Worm (Caenorhabditis elegans): ENCODE results near the gene fln-2.

The fln-2 gene

ce11 chrX:9393750-9394149, 3.8 kb upstream of the fln-2 start, which contains the start of gene C23F12.9:
TSS of gene C23F12.9 (plus strand) at chrX:9394050.
- no peak for TF ChIP-seq nhr-28 (tag; optimal IDR thresholded peaks at IDR 0.05)
- no peak for TF ChIP-seq dpl-1 (GFP tag; optimal IDR thresholded peaks at IDR 0.05)
- peak; percentile 36 for TF ChIP-seq nhr-85 (tag)
- TF ChIP-seq elt-2 (tag; optimal IDR thresholded peaks at IDR 0.05) = no peak
- TF ChIP-seq elt-3 (tag; optimal IDR thresholded peaks at IDR 0.05) = no peak

- TF ChIP-seq nhr-76 (tag; optimal IDR thresholded peaks at IDR 0.05) (no peak), hlh-17 (GFP tag; optimal IDR thresholded peaks at IDR 0.05; ENCODE audit: borderline replicate concordance) (no peak), nhr-237 (tag; optimal IDR thresholded peaks at IDR 0.05) (no peak), ceh-88 (GFP tag; IDR thresholded peaks at IDR 0.05) (no peak), tlp-1 (tag; optimal IDR thresholded peaks at IDR 0.05) (no peak), elt-3 (tag; optimal IDR thresholded peaks at IDR 0.05) (peak in 1 of 6 experiments; percentile 48), ces-1 (GFP tag; optimal IDR thresholded peaks at IDR 0.05) (no peak), pag-3 (tag; optimal IDR thresholded peaks at IDR 0.05; ENCODE audit: borderline replicate concordance, insufficient read depth) (no peak), skn-1 (tag; optimal IDR thresholded peaks at IDR 0.05) (no peak), lin-35 (GFP tag; optimal IDR thresholded peaks at IDR 0.05) (no peak), rnt-1 (tag; optimal IDR thresholded peaks at IDR 0.05) (no peak), nhr-19 (GFP tag; conservative IDR thresholded peaks at IDR 0.05) (no peak), C04F5.9 (tag; optimal IDR thresholded peaks at IDR 0.05) (no peak), blmp-1 (tag; optimal IDR thresholded peaks at IDR 0.05) (peak; percentile 92), egl-13 (tag; optimal IDR thresholded peaks at IDR 0.05) (no peak), nhr-90 (tag; optimal IDR thresholded peaks at IDR 0.05; ENCODE audit: poor library complexity) (no peak), ceh-8 (GFP tag; optimal IDR thresholded peaks at IDR 0.05) (no peak), ztf-11 (tag; optimal IDR thresholded peaks at IDR 0.05) (no peak)
Observed at ce11 chrX:9401963-9402362, 4.5 kb downstream of the fln-2 start.

ce11 chrX:9402464-9402863, 5.0 kb downstream of the fln-2 start:
- TF ChIP-seq blmp-1 (tag; optimal IDR thresholded peaks at IDR 0.05) (peak; percentile 40), sup-37 (GFP tag; optimal IDR thresholded peaks at IDR 0.05) (no peak), lin-14 (GFP tag; optimal IDR thresholded peaks at IDR 0.05) (peak; percentile 59), nhr-85 (tag) (peak; percentile 75), rnt-1 (tag; optimal IDR thresholded peaks at IDR 0.05) (no peak)

ce11 chrX:9403622-9404255, 6.2 kb downstream of the fln-2 start:
- TF ChIP-seq Y116A8C.19 (tag; optimal IDR thresholded peaks at IDR 0.05; ENCODE audit: borderline replicate concordance) (no peak), zip-4 (GFP tag; optimal IDR thresholded peaks at IDR 0.05) (no peak), fkh-8 (tag; optimal IDR thresholded peaks at IDR 0.05) (no peak), elt-3 (tag; optimal IDR thresholded peaks at IDR 0.05) (peak in 5 of 6 experiments; percentile 40 to 82 (median 52)), nhr-71 (tag; optimal IDR thresholded peaks at IDR 0.05) (peak; percentile 37), nhr-85 (tag) (peak; percentile 93), pax-3 (tag; optimal IDR thresholded peaks at IDR 0.05) (no peak), rnt-1 (tag; optimal IDR thresholded peaks at IDR 0.05) (no peak), lin-14 (GFP tag; optimal IDR thresholded peaks at IDR 0.05) (peak; percentile 68), snu-23 (GFP tag; optimal IDR thresholded peaks at IDR 0.05) (peak; percentile 35), lin-35 (GFP tag; optimal IDR thresholded peaks at IDR 0.05) (peak in 1 of 2 experiments; percentile 46), mep-1 (tag; optimal IDR thresholded peaks at IDR 0.05) (peak; percentile 37), irx-1 (tag; optimal IDR thresholded peaks at IDR 0.05) (peak; percentile 55), tbx-2 (tag; optimal IDR thresholded peaks at IDR 0.05) (no peak), nhr-20 (tag; optimal IDR thresholded peaks at IDR 0.05) (peak; percentile 1), skn-1 (tag; optimal IDR thresholded peaks at IDR 0.05) (no peak), hpl-2 (GFP tag; optimal IDR thresholded peaks at IDR 0.05) (no peak), zag-1 (tag; optimal IDR thresholded peaks at IDR 0.05) (no peak), elt-2 (tag; optimal IDR thresholded peaks at IDR 0.05) (no peak), grh-1 (GFP tag; IDR thresholded peaks at IDR 0.05) (peak; percentile 48; the same call in 1 of the 2 replicates), fos-1 (tag; optimal IDR thresholded peaks at IDR 0.05) (no peak), pag-3 (tag; optimal IDR thresholded peaks at IDR 0.05; ENCODE audit: borderline replicate concordance, insufficient read depth) (no peak), nhr-12 (tag; optimal IDR thresholded peaks at IDR 0.05) (no peak), nhr-19 (GFP tag; conservative IDR thresholded peaks at IDR 0.05) (0 out of 2 replicates have a peak, but pooled peaks have one; percentile 12), C16A3.4 (tag; optimal IDR thresholded peaks at IDR 0.05) (no peak), sup-37 (GFP tag; optimal IDR thresholded peaks at IDR 0.05) (no peak), lsy-2 (tag; optimal IDR thresholded peaks at IDR 0.05) (peak; percentile 14 to 20), dpl-1 (GFP tag; optimal IDR thresholded peaks at IDR 0.05) (no peak), pqm-1 (tag; optimal IDR thresholded peaks at IDR 0.05) (no peak), unc-62 (GFP tag; optimal IDR thresholded peaks at IDR 0.05) (no peak)
